Worm (Caenorhabditis elegans) whole organism, L4 larva: ENCODE results near the gene srh-31.

Source experiments
- aha-1 ChIP-seq: fragments of 150-350 bp; peaks from one replicate; lab custom pipeline; 2014; ENCODE audit warnings: missing biosample characterization, missing genetic modification characterization
- ama-1 ChIP-seq: fragments of 150-350 bp; optimal IDR thresholded peaks from 2 replicates; lab custom pipeline; 2014; ENCODE audit warnings: inconsistent platforms, mixed read lengths

DNA sequence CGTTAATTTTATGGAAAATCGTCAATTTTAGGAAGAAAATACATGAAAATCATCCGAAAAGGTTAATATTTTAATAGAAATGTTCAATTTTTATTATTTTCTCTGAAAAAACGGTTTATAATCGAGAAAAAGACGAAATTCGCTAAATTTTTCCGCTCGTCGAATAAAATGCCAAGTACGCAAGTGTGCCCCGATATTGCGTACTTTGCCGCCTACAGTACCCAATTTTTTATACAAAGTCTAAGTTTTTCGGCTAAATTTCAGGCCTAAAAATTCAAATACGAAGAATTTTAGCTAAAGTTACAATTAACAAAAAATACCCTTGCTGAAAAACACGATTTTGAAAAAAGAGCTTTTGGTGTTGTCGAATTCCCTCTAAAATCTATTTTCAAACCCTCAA lies 48.3 kb upstream of the srh-31 start:
- no peak for TF ChIP-seq ama-1 (lab: Kevin White, UChicago)
- TF ChIP-seq aha-1 (tag; lab: Kevin White, UChicago) = no peak
